Worm (Caenorhabditis elegans): ENCODE measurements around the gene pigw-1.

pigw-1 gene

ce11 chrII:2832098-2832497, 52.6 kb downstream of the pigw-1 start (continued):
- TF ChIP-seq tbx-2 (tag; optimal IDR thresholded peaks at IDR 0.05) = peak; percentile 28
- TF ChIP-seq lin-35 (GFP tag; optimal IDR thresholded peaks at IDR 0.05) = peak in 1 of 2 experiments; percentile 37
- no peak for TF ChIP-seq jun-1 (tag; optimal IDR thresholded peaks at IDR 0.05)
- TF ChIP-seq efl-1 (optimal IDR thresholded peaks at IDR 0.05) = peak; percentile 13 to 36
- no peak for TF ChIP-seq efl-1 (GFP tag; optimal IDR thresholded peaks at IDR 0.05 in 1 of 2)
- no peak for TF ChIP-seq irx-1 (tag; optimal IDR thresholded peaks at IDR 0.05)
- peak; percentile 61 for TF ChIP-seq nhr-85 (tag)
- peak in 2 of 3 experiments; percentile 10 to 15 for TF ChIP-seq dpl-1 (GFP tag; optimal IDR thresholded peaks at IDR 0.05)
- no peak for TF ChIP-seq elt-2 (tag; optimal IDR thresholded peaks at IDR 0.05)
- peak; percentile 6 for TF ChIP-seq nhr-90 (tag; optimal IDR thresholded peaks at IDR 0.05; ENCODE audit: poor library complexity)
- TF ChIP-seq nhr-12 (tag; optimal IDR thresholded peaks at IDR 0.05) = no peak
- TF ChIP-seq mab-9 (GFP tag; IDR thresholded peaks at IDR 0.05) = no peak
- no peak for TF ChIP-seq nhr-76 (tag; optimal IDR thresholded peaks at IDR 0.05)
- TF ChIP-seq unc-98 (GFP tag; IDR thresholded peaks at IDR 0.05) = no peak
- TF ChIP-seq efl-3 (GFP tag; optimal IDR thresholded peaks at IDR 0.05) = no peak
- TF ChIP-seq nhr-28 (tag; optimal IDR thresholded peaks at IDR 0.05) = no peak
- TF ChIP-seq nhr-77 (tag; optimal IDR thresholded peaks at IDR 0.05) = peak; percentile 9
- TF ChIP-seq hpl-2 (GFP tag; optimal IDR thresholded peaks at IDR 0.05) = no peak
- TF ChIP-seq lin-14 (GFP tag; optimal IDR thresholded peaks at IDR 0.05) = peak; percentile 77
- no peak for TF ChIP-seq unc-62 (GFP tag; optimal IDR thresholded peaks at IDR 0.05)
- no peak for TF ChIP-seq hlh-17 (GFP tag; optimal IDR thresholded peaks at IDR 0.05; ENCODE audit: borderline replicate concordance)
- TF ChIP-seq ces-1 (GFP tag; optimal IDR thresholded peaks at IDR 0.05) = no peak
- TF ChIP-seq lin-13 (GFP tag; optimal IDR thresholded peaks at IDR 0.05) = no peak
- TF ChIP-seq mef-2 (tag; optimal IDR thresholded peaks at IDR 0.05) = peak; percentile 43
- no peak for TF ChIP-seq ztf-4 (tag; optimal IDR thresholded peaks at IDR 0.05)
- no peak for TF ChIP-seq unc-130 (tag; optimal IDR thresholded peaks at IDR 0.05)
- no peak for TF ChIP-seq ceh-8 (GFP tag; optimal IDR thresholded peaks at IDR 0.05)
- no peak for TF ChIP-seq zag-1 (tag; optimal IDR thresholded peaks at IDR 0.05)
- no peak for TF ChIP-seq sox-4 (tag; optimal IDR thresholded peaks at IDR 0.05)
- no peak for TF ChIP-seq skn-1 (tag; optimal IDR thresholded peaks at IDR 0.05)
- TF ChIP-seq ztf-11 (tag; optimal IDR thresholded peaks at IDR 0.05) = no peak
- TF ChIP-seq egl-13 (tag; optimal IDR thresholded peaks at IDR 0.05) = no peak
- no peak for TF ChIP-seq nhr-84 (tag; optimal IDR thresholded peaks at IDR 0.05)
- TF ChIP-seq fkh-10 (GFP tag; optimal IDR thresholded peaks at IDR 0.05) = no peak
- TF ChIP-seq ceh-82 (tag; optimal IDR thresholded peaks at IDR 0.05) = peak in 1 of 3 experiments; percentile 6
- TF ChIP-seq F16B12.6 (tag; optimal IDR thresholded peaks at IDR 0.05) = no peak
- no peak for TF ChIP-seq snpc-4 (tag; optimal IDR thresholded peaks at IDR 0.05)
- no peak for TF ChIP-seq ceh-90 (tag; optimal IDR thresholded peaks at IDR 0.05)
- no peak for TF ChIP-seq fos-1 (tag; optimal IDR thresholded peaks at IDR 0.05)
- peak in 1 of 6 experiments; percentile 38 for TF ChIP-seq elt-3 (tag; optimal IDR thresholded peaks at IDR 0.05)
- TF ChIP-seq zip-4 (GFP tag; optimal IDR thresholded peaks at IDR 0.05) = no peak
- no peak for TF ChIP-seq unc-86 (tag; optimal IDR thresholded peaks at IDR 0.05)
- peak; percentile 52 for TF ChIP-seq nhr-71 (tag; optimal IDR thresholded peaks at IDR 0.05)
- no peak for TF ChIP-seq C34B4.2 (tag; optimal IDR thresholded peaks at IDR 0.05)
- TF ChIP-seq blmp-1 (tag; optimal IDR thresholded peaks at IDR 0.05) = peak; percentile 52
- no peak for TF ChIP-seq sptf-1 (tag; optimal IDR thresholded peaks at IDR 0.05)
- TF ChIP-seq aha-1 (tag; optimal IDR thresholded peaks at IDR 0.05) = no peak
- TF ChIP-seq lir-3 (tag; optimal IDR thresholded peaks at IDR 0.05; ENCODE audit: poor library complexity) = no peak
- TF ChIP-seq vab-15 (tag; optimal IDR thresholded peaks at IDR 0.05) = no peak
- TF ChIP-seq hlh-4 (tag; optimal IDR thresholded peaks at IDR 0.05) = no peak
- TF ChIP-seq fkh-4 (tag; optimal IDR thresholded peaks at IDR 0.05; ENCODE audit: borderline replicate concordance) = no peak
- no peak for TF ChIP-seq isw-1 (GFP tag; IDR thresholded peaks at IDR 0.05)
- no peak for TF ChIP-seq nhr-237 (tag; optimal IDR thresholded peaks at IDR 0.05)
- TF ChIP-seq egl-27 (tag; optimal IDR thresholded peaks at IDR 0.05) = no peak

Data from whole organism, L1 larva.